Fruit fly (Drosophila melanogaster): ENCODE results near the gene CG6310.

- TF ChIP-seq CG15710 (tag; optimal IDR thresholded peaks at IDR 0.05) (peak; percentile 78), rn (GFP tag; IDR thresholded peaks at IDR 0.05) (peak; percentile 69), CG32121 (GFP tag; IDR thresholded peaks at IDR 0.05) (peak; percentile 86), Snoo (tag; optimal IDR thresholded peaks at IDR 0.05) (peak; percentile 76), CG13204 (GFP tag; optimal IDR thresholded peaks at IDR 0.05) (no peak), Pif1B (GFP tag; optimal IDR thresholded peaks at IDR 0.05) (peak; percentile 71), Pif1A (GFP tag; optimal IDR thresholded peaks at IDR 0.05) (peak; percentile 78), CG10348 (GFP tag; IDR thresholded peaks at IDR 0.05) (no peak), EcR (GFP tag; optimal IDR thresholded peaks at IDR 0.05) (no peak)
These were observed 5.0 kb downstream of the CG6310 start, which contains the start of the genes CG32075, CG45101 and SuUR for dm6 chr3L:11064689-11065088.
